Worm (Caenorhabditis elegans) whole organism, mixed stage, embryonic: ENCODE data around the gene str-222.

Source experiments
- lsy-2 ChIP-seq: fragments of 150-350 bp; optimal IDR thresholded peaks from 2 replicates; lab custom pipeline; 2014; ENCODE audit warnings: missing biosample characterization, missing genetic modification characterization
- mab-5 ChIP-seq: fragments of 150-350 bp; optimal IDR thresholded peaks from 2 replicates; lab custom pipeline; 2014; ENCODE audit warnings: missing biosample characterization, missing genetic modification characterization
- ztf-11 ChIP-seq: fragments of 150-350 bp; optimal IDR thresholded peaks from 2 replicates; lab custom pipeline; 2014; ENCODE audit warnings: missing biosample characterization, missing genetic modification characterization

ce11 chrV:1640008-1640407 is 4.0 kb downstream of the str-222 start, which contains the start of gene str-221:
- no peak for TF ChIP-seq mab-5
- TF ChIP-seq lsy-2 (tag; lab: Kevin White, UChicago), result no peak
- TF ChIP-seq ztf-11 (tag; lab: Kevin White, UChicago), result no peak
